Worm (Caenorhabditis elegans) whole organism, early embryonic: ENCODE data around the gene C29E4.14.

Experiments used
- B0310.2 ChIP-seq: sonication (generic microtip); optimal IDR thresholded peaks from 2 replicates; lab custom pipeline; 2016; ENCODE audit warnings: mild to moderate bottlenecking, missing genetic modification characterization, missing compliant biosample characterization
- F13C5.2 ChIP-seq: sonication (generic microtip); optimal IDR thresholded peaks from 2 replicates; lab custom pipeline; 2017; ENCODE audit warnings: mild to moderate bottlenecking, missing genetic modification characterization, inconsistent platforms, missing compliant biosample characterization
- aly-1 ChIP-seq: sonication (generic microtip); optimal IDR thresholded peaks from 2 replicates; lab custom pipeline; 2016; ENCODE audit warnings: missing genetic modification characterization, missing compliant biosample characterization
- ama-1 ChIP-seq: fragments of 150-350 bp; optimal IDR thresholded peaks from 2 replicates; lab custom pipeline; 2014
- ceh-13 ChIP-seq: fragments of 200-800 bp; sonication (Bioruptor generic); optimal IDR thresholded peaks from 2 replicates; lab custom pipeline; 2018; ENCODE audit warnings: mild to moderate bottlenecking, missing genetic modification characterization, missing compliant biosample characterization
- ceh-36 ChIP-seq: sonication (generic microtip); optimal IDR thresholded peaks from 2 replicates; lab custom pipeline; 2016; ENCODE audit warnings: missing genetic modification characterization, inconsistent platforms, missing compliant biosample characterization
- ets-7 ChIP-seq: sonication (generic microtip); optimal IDR thresholded peaks from 2 replicates; lab custom pipeline; 2016; ENCODE audit warnings: missing genotype, missing genetic modification characterization, missing compliant biosample characterization
- flt-1 ChIP-seq: fragments of 200-800 bp; sonication (Bioruptor generic); IDR thresholded peaks from 2 replicates; pipeline ENCODE4 v1.3.6; 2022; ENCODE audit warnings: missing genetic modification characterization, missing compliant biosample characterization
- hmbx-1 ChIP-seq: sonication (generic microtip); optimal IDR thresholded peaks from 2 replicates; lab custom pipeline; 2016; ENCODE audit warnings: mild to moderate bottlenecking, missing genetic modification characterization, missing compliant biosample characterization
- hmg-4 ChIP-seq: fragments of 200-800 bp; sonication (Bioruptor generic); optimal IDR thresholded peaks from 2 replicates; lab custom pipeline; 2018; ENCODE audit warnings: mild to moderate bottlenecking, missing genetic modification characterization, missing compliant biosample characterization
- hnd-1 ChIP-seq: sonication (generic microtip); optimal IDR thresholded peaks from 2 replicates; lab custom pipeline; 2016; ENCODE audit warnings: missing genetic modification characterization, missing compliant biosample characterization
- pes-1 ChIP-seq: fragments of 200-800 bp; sonication (Bioruptor generic); IDR thresholded peaks from 2 replicates; pipeline ENCODE4 v1.3.6; 2022; ENCODE audit warnings: missing genetic modification reagents, missing genetic modification characterization, missing compliant biosample characterization
- scrt-1 ChIP-seq: fragments of 200-800 bp; sonication (Bioruptor generic); IDR thresholded peaks from 2 replicates; pipeline ENCODE4 v1.3.6; 2022; ENCODE audit warnings: missing genetic modification characterization, missing compliant biosample characterization
- sea-1 ChIP-seq: fragments of 200-800 bp; sonication (Bioruptor generic); conservative IDR thresholded peaks from 2 replicates; pipeline ENCODE4 v1.3.6; 2022; ENCODE audit warnings: missing genetic modification characterization, missing compliant biosample characterization
- tbx-11 ChIP-seq: fragments of 200-800 bp; sonication (Bioruptor generic); IDR thresholded peaks from 2 replicates; pipeline ENCODE4 v1.3.6; 2022; ENCODE audit warnings: missing genetic modification characterization, missing compliant biosample characterization
- tbx-37 ChIP-seq: fragments of 200-800 bp; sonication (Bioruptor generic); conservative IDR thresholded peaks from 2 replicates; pipeline ENCODE4 v1.3.6; 2022; ENCODE audit warnings: missing genetic modification reagents, missing genetic modification characterization, missing compliant biosample characterization
- tra-4 ChIP-seq: sonication (generic microtip); optimal IDR thresholded peaks from 2 replicates; lab custom pipeline; 2017; ENCODE audit warnings: missing genetic modification characterization, missing compliant biosample characterization

C29E4.14 gene

ce11 chrIII:7922207-7922606, 2.3 kb downstream of the C29E4.14 start, which contains the start of gene C29E4.17:
C29E4.17 (plus strand) TSS chrIII:7922507.
- no peak for TF ChIP-seq pes-1 (GFP tag; lab: Robert Waterston, UW)
- no peak for TF ChIP-seq hmbx-1
- TF ChIP-seq ceh-36 (tag; lab: Kevin White, UChicago): no peak
- TF ChIP-seq tbx-11 (GFP tag; lab: Robert Waterston, UW): no peak

DNA sequence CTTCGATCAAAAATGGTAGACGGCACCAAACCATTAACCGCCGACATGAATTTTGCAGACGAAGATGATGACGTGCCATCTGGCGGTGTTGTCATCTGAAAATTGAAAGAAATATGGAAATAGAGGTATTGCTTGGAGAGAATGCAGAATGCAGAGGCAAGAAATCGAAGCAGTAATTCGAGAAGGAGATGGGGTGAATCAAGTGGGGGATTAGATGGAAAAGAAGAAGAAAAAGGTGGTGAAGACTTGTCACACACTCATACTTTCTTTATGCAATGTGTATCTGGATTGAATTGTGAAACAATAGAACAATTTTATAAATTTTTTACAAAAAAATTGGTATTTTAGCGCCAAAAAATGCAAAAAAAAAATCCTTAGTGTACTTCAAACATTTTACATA, 4.9 kb downstream of the C29E4.14 start, which contains the start of gene tag-250:
Gene tag-250, minus strand, starts transcription at position 101 of the 400 bp plus-strand sequence.
- TF ChIP-seq tra-4 (tag; lab: Kevin White, UChicago) (no peak), tbx-37 (GFP tag; lab: Robert Waterston, UW) (no peak), ama-1 (lab: Kevin White, UChicago) (no peak), aly-1 (no peak), tbx-11 (GFP tag; lab: Robert Waterston, UW) (no peak), ets-7 (tag; lab: Kevin White, UChicago) (no peak), hnd-1 (tag; lab: Kevin White, UChicago) (no peak), pes-1 (GFP tag; lab: Robert Waterston, UW) (no peak)

DNA sequence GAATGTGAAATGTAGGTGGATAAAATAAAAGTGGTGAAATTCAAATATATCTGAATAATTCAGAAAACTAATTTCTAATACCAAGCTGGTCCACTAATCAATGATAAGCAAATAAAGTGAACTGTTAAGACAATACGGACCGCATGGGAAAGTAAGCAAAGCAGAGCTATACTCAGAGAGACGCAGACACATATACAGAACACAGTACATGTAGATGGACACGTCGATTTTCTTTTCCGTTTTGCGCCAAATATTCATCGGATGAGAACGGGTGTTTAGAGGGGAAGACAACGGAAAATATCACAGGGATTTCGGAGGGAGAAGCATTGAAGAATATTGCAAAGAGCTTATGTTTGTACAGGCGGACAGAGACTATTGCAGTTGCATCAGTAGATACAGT, 6.0 kb downstream of the C29E4.14 start:
- TF ChIP-seq hmg-4 (no peak), hmbx-1 (no peak), ets-7 (tag; lab: Kevin White, UChicago) (no peak), sea-1 (GFP tag; lab: Robert Waterston, UW) (no peak), ceh-13 (GFP tag; lab: Kevin White, UChicago) (no peak), scrt-1 (no peak), aly-1 (no peak), hnd-1 (tag; lab: Kevin White, UChicago) (no peak), flt-1 (GFP tag; lab: Robert Waterston, UW) (no peak), F13C5.2 (tag; lab: Kevin White, UChicago) (no peak), tra-4 (tag; lab: Kevin White, UChicago) (no peak), ama-1 (lab: Kevin White, UChicago) (no peak), tbx-11 (GFP tag; lab: Robert Waterston, UW) (no peak), ceh-36 (tag; lab: Kevin White, UChicago) (no peak), tbx-37 (GFP tag; lab: Robert Waterston, UW) (no peak), B0310.2 (no peak), pes-1 (GFP tag; lab: Robert Waterston, UW) (no peak)

ce11 chrIII:7928549-7929129, 8.7 kb downstream of the C29E4.14 start, which contains the start of the genes C29E4.13 and npp-15:
C29E4.13 (minus strand) TSS chrIII:7928717.
npp-15 (plus strand) TSS chrIII:7929043.
- TF ChIP-seq pes-1 (GFP tag; lab: Robert Waterston, UW) (no peak), tra-4 (tag; lab: Kevin White, UChicago) (no peak), hnd-1 (tag; lab: Kevin White, UChicago) (no peak), flt-1 (GFP tag; lab: Robert Waterston, UW) (no peak), sea-1 (GFP tag; lab: Robert Waterston, UW) (no peak)

ce11 chrIII:7933235-7933634, 13.3 kb downstream of the C29E4.14 start, which contains the start of gene ran-2:
ran-2 (plus strand) TSS chrIII:7933535.
- TF ChIP-seq B0310.2 (no peak), pes-1 (GFP tag; lab: Robert Waterston, UW) (no peak), ceh-36 (tag; lab: Kevin White, UChicago) (no peak), ets-7 (tag; lab: Kevin White, UChicago) (no peak), hmg-4 (no peak), flt-1 (GFP tag; lab: Robert Waterston, UW) (no peak), aly-1 (no peak), hmbx-1 (no peak), scrt-1 (no peak), hnd-1 (tag; lab: Kevin White, UChicago) (no peak), tbx-37 (GFP tag; lab: Robert Waterston, UW) (no peak), sea-1 (GFP tag; lab: Robert Waterston, UW) (no peak), ama-1 (lab: Kevin White, UChicago) (no peak), ceh-13 (GFP tag; lab: Kevin White, UChicago) (no peak)

DNA sequence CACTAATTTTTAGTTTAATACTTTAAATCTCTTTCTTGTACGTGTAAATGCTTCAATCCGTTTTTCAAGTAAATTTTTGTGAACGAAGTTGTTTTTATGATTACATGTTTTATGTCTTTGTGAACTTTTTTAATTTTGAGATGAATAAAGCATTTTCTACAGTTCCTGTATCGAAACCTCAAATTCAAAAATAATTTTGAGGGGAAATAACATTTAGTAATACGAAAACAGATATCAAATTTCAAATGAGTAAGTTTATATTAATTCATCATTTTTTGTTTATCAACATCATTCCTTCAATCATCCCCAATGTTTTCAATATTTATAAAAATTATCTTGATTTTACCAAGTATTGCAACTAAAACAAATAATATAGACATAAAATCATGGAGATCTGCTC, 17.6 kb downstream of the C29E4.14 start, which contains the start of gene C29E4.10:
Gene C29E4.10, plus strand, starts transcription at position 301 of the 400 bp plus-strand sequence.
- no peak for TF ChIP-seq pes-1 (GFP tag; lab: Robert Waterston, UW)
- no peak for TF ChIP-seq tbx-37 (GFP tag; lab: Robert Waterston, UW)
- TF ChIP-seq sea-1 (GFP tag; lab: Robert Waterston, UW): no peak
- TF ChIP-seq flt-1 (GFP tag; lab: Robert Waterston, UW): no peak
- no peak for TF ChIP-seq ceh-36 (tag; lab: Kevin White, UChicago)
- no peak for TF ChIP-seq ceh-13 (GFP tag; lab: Kevin White, UChicago)
- TF ChIP-seq ets-7 (tag; lab: Kevin White, UChicago): no peak
- no peak for TF ChIP-seq F13C5.2 (tag; lab: Kevin White, UChicago)
- no peak for TF ChIP-seq ama-1 (lab: Kevin White, UChicago)
- TF ChIP-seq hmbx-1: no peak
- TF ChIP-seq hnd-1 (tag; lab: Kevin White, UChicago): no peak
- TF ChIP-seq hmg-4: no peak
- no peak for TF ChIP-seq tra-4 (tag; lab: Kevin White, UChicago)
- TF ChIP-seq tbx-11 (GFP tag; lab: Robert Waterston, UW): no peak

- TF ChIP-seq aly-1: no peak
- no peak for TF ChIP-seq B0310.2
- TF ChIP-seq tra-4 (tag; lab: Kevin White, UChicago): no peak
- TF ChIP-seq F13C5.2 (tag; lab: Kevin White, UChicago): no peak
- no peak for TF ChIP-seq ceh-36 (tag; lab: Kevin White, UChicago)
- TF ChIP-seq ceh-13 (GFP tag; lab: Kevin White, UChicago): no peak
- TF ChIP-seq flt-1 (GFP tag; lab: Robert Waterston, UW): no peak
- no peak for TF ChIP-seq sea-1 (GFP tag; lab: Robert Waterston, UW)
- no peak for TF ChIP-seq pes-1 (GFP tag; lab: Robert Waterston, UW)
- no peak; the same call in 1 of the 2 replicates for TF ChIP-seq tbx-37 (GFP tag; lab: Robert Waterston, UW)
- TF ChIP-seq scrt-1: no peak
- no peak for TF ChIP-seq hmg-4
- TF ChIP-seq ets-7 (tag; lab: Kevin White, UChicago): no peak
- no peak for TF ChIP-seq hmbx-1
- TF ChIP-seq tbx-11 (GFP tag; lab: Robert Waterston, UW): no peak
These were observed 20.9 kb downstream of the C29E4.14 start, which contains the start of gene C29E4.12 for ce11 chrIII:7940819-7941218. C29E4.12 (plus strand) TSS chrIII:7941151.
